Worm (Caenorhabditis elegans) whole organism, young adult: Measurements from ENCODE around the gene T06E4.5.

ENCODE experiments used
- F39B2.1 ChIP-seq: fragments of 200-800 bp; sonication (Bioruptor generic); IDR thresholded peaks from 2 replicates; pipeline ENCODE4 v1.3.6; 2022; ENCODE audit warnings: missing genetic modification reagents, missing genetic modification characterization, missing compliant biosample characterization
- Y79H2A.3 ChIP-seq: fragments of 200-800 bp; sonication (Bioruptor generic); conservative IDR thresholded peaks from 2 replicates; pipeline ENCODE4 v1.3.6; 2022; ENCODE audit warnings: missing genetic modification reagents, missing genetic modification characterization, missing compliant biosample characterization
- ceh-58 ChIP-seq: fragments of 200-800 bp; sonication (Bioruptor generic); IDR thresholded peaks from 2 replicates; pipeline ENCODE4 v1.3.6; 2022; ENCODE audit warnings: missing genetic modification characterization, missing compliant biosample characterization
- dox-1 ChIP-seq: fragments of 200-800 bp; sonication (Bioruptor generic); IDR thresholded peaks from 2 replicates; pipeline ENCODE4 v1.3.6; 2022; ENCODE audit warnings: missing genetic modification reagents, missing genetic modification characterization, missing compliant biosample characterization
- rpc-1 ChIP-seq, 2 experiments: fragments of 150-350 bp in 1 of 2; sonication (generic microtip) in 1 of 2; optimal IDR thresholded peaks; 2 replicates each; lab custom pipeline; 2014 to 2018; ENCODE audit warnings: missing biosample characterization in 1 of 2, missing genetic modification characterization in 1 of 2, missing genetic modification reagents in 1 of 2, missing genotype in 1 of 2
- unc-130 ChIP-seq: sonication (generic microtip); optimal IDR thresholded peaks from 2 replicates; lab custom pipeline; 2016; ENCODE audit warnings: missing genetic modification reagents, missing genetic modification characterization, missing compliant biosample characterization
- unc-62 ChIP-seq: fragments of 150-350 bp; optimal IDR thresholded peaks from 2 replicates; lab custom pipeline; 2014; ENCODE audit warnings: missing biosample characterization, missing genetic modification reagents, missing genetic modification characterization

- TF ChIP-seq rpc-1 (optimal IDR thresholded peaks at IDR 0.05; lab: Kevin White, UChicago), result no peak
- no peak for TF ChIP-seq rpc-1 (tag; optimal IDR thresholded peaks at IDR 0.05; lab: Kevin White, UChicago)
- no peak for TF ChIP-seq Y79H2A.3 (GFP tag; lab: Robert Waterston, UW)
- no peak for TF ChIP-seq unc-62 (GFP tag; lab: Kevin White, UChicago)
- no peak for TF ChIP-seq dox-1 (GFP tag; lab: Robert Waterston, UW)
- no peak for TF ChIP-seq ceh-58
- TF ChIP-seq unc-130, result no peak
- TF ChIP-seq F39B2.1 (GFP tag; lab: Robert Waterston, UW), result no peak
Observed at ce11 chrV:9619850-9620249, 11.2 kb upstream of the T06E4.5 start, which contains the start of gene idpc-6.
